Fruit fly (Drosophila melanogaster): ENCODE results near the gene CG31909.

The CG31909 gene

DNA sequence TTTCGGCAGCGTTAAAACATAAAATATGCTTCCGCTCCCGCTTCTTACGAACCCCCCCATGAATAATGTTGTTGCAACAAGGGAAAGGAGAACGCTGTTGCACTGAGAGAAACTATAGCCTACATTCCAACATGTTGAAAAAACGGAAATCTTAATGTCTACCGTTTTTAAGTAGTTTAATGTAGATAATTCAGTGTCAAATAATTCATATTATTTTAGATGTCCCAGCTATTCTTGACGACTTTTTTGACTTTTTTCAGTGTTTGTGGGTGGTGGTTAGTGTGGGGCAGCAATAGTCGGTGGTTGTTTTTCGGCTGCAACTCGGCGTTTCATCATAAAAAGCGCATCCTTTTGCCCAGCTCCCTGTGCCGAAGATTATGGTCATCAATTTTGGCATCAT, 4.7 kb downstream of the CG31909 start (continued):
- TF ChIP-seq CG6765 (GFP tag; optimal IDR thresholded peaks at IDR 0.05) = no peak
- peak; percentile 11 for TF ChIP-seq CG1602 (GFP tag; optimal IDR thresholded peaks at IDR 0.05)
- peak; percentile 62 for TF ChIP-seq gsb-n (tag; optimal IDR thresholded peaks at IDR 0.05)
- TF ChIP-seq Bteb2 (GFP tag; optimal IDR thresholded peaks at IDR 0.05) = no peak
- TF ChIP-seq CG7271 (tag; optimal IDR thresholded peaks at IDR 0.05) = no peak
- peak; percentile 22 for TF ChIP-seq CG18619 (GFP tag; optimal IDR thresholded peaks at IDR 0.05)
- no peak for TF ChIP-seq unc-4 (GFP tag; IDR thresholded peaks at IDR 0.05; ENCODE audit: partially characterized antibody)
- no peak for TF ChIP-seq CG3163 (GFP tag; optimal IDR thresholded peaks at IDR 0.05)
- peak; percentile 7 for TF ChIP-seq her (GFP tag; optimal IDR thresholded peaks at IDR 0.05)
- no peak for TF ChIP-seq Opbp (GFP tag; IDR thresholded peaks at IDR 0.05; ENCODE audit: partially characterized antibody)
- no peak for TF ChIP-seq CG11560 (tag; IDR thresholded peaks at IDR 0.05)
- TF ChIP-seq CG12071 (GFP tag; optimal IDR thresholded peaks at IDR 0.05) = no peak
- no peak for TF ChIP-seq Dip3 (GFP tag; optimal IDR thresholded peaks at IDR 0.05)
- peak; percentile 48 for TF ChIP-seq pum (GFP tag; optimal IDR thresholded peaks at IDR 0.05)
- no peak for TF ChIP-seq Nf-YC (tag; optimal IDR thresholded peaks at IDR 0.05)
- TF ChIP-seq Hey (tag; optimal IDR thresholded peaks at IDR 0.05) = no peak
- no peak for TF ChIP-seq cad (GFP tag; optimal IDR thresholded peaks at IDR 0.05)
- TF ChIP-seq unpg (GFP tag; optimal IDR thresholded peaks at IDR 0.05) = peak; percentile 70
- TF ChIP-seq CG8089 (GFP tag; optimal IDR thresholded peaks at IDR 0.05) = peak; percentile 47
- no peak for TF ChIP-seq zen (tag; optimal IDR thresholded peaks at IDR 0.05)
- TF ChIP-seq Scr (GFP tag; IDR thresholded peaks at IDR 0.05; ENCODE audit: partially characterized antibody) = no peak
- TF ChIP-seq CG12769 (tag; optimal IDR thresholded peaks at IDR 0.05) = peak; percentile 29
- TF ChIP-seq twi (tag; optimal IDR thresholded peaks at IDR 0.05) = peak; percentile 20
- TF ChIP-seq CG11456 (GFP tag; IDR thresholded peaks at IDR 0.05) = no peak
- TF ChIP-seq kay (GFP tag; optimal IDR thresholded peaks at IDR 0.05) = no peak
- TF ChIP-seq Meics (GFP tag; optimal IDR thresholded peaks at IDR 0.05) = no peak
- no peak for TF ChIP-seq ERR (GFP tag; optimal IDR thresholded peaks at IDR 0.05)
- no peak for TF ChIP-seq gcm2 (GFP tag; optimal IDR thresholded peaks at IDR 0.05)
- peak; percentile 14 for TF ChIP-seq lab (GFP tag; optimal IDR thresholded peaks at IDR 0.05)
- no peak for TF ChIP-seq CG4730 (GFP tag; IDR thresholded peaks at IDR 0.05)
- no peak for TF ChIP-seq CG10321 (GFP tag; IDR thresholded peaks at IDR 0.05)
- TF ChIP-seq amos (GFP tag; IDR thresholded peaks at IDR 0.05; ENCODE audit: partially characterized antibody) = no peak
- TF ChIP-seq CG2199 (GFP tag; IDR thresholded peaks at IDR 0.05) = no peak
- TF ChIP-seq Atf-2 (GFP tag; optimal IDR thresholded peaks at IDR 0.05) = no peak
- peak; percentile 62 for TF ChIP-seq Ssrp (tag; optimal IDR thresholded peaks at IDR 0.05)
- no peak for TF ChIP-seq CrebB (tag; optimal IDR thresholded peaks at IDR 0.05)
- TF ChIP-seq CG11093 (GFP tag; IDR thresholded peaks at IDR 0.05) = no peak; the same call in 2 of the 3 replicates
- peak; percentile 35 for TF ChIP-seq org-1 (GFP tag; optimal IDR thresholded peaks at IDR 0.05)
- TF ChIP-seq Mes4 (GFP tag; optimal IDR thresholded peaks at IDR 0.05) = peak; percentile 24
- TF ChIP-seq CG18476 (GFP tag; optimal IDR thresholded peaks at IDR 0.05) = no peak
- TF ChIP-seq CG1529 (GFP tag; optimal IDR thresholded peaks at IDR 0.05) = peak; percentile 54
- no peak for TF ChIP-seq CG18764 (GFP tag; optimal IDR thresholded peaks at IDR 0.05)
- peak in 1 of 2 experiments; percentile 39 for TF ChIP-seq Hr51 (GFP tag; optimal IDR thresholded peaks at IDR 0.05)
- TF ChIP-seq Kr (GFP tag; optimal IDR thresholded peaks at IDR 0.05) = peak; percentile 35
- peak; percentile 55 for TF ChIP-seq CG33557 (GFP tag; optimal IDR thresholded peaks at IDR 0.05)
- peak; percentile 51 for TF ChIP-seq CG16863 (GFP tag; optimal IDR thresholded peaks at IDR 0.05)
- TF ChIP-seq kni (GFP tag; optimal IDR thresholded peaks at IDR 0.05) = no peak
- no peak for TF ChIP-seq lov (optimal IDR thresholded peaks at IDR 0.05)
- no peak for TF ChIP-seq lov (GFP tag; IDR thresholded peaks at IDR 0.05)
- TF ChIP-seq Sry-δ (GFP tag; optimal IDR thresholded peaks at IDR 0.05) = no peak
- 0 out of 2 replicates have a peak, but pooled peaks have one; percentile 20 for TF ChIP-seq CG1024 (GFP tag; IDR thresholded peaks at IDR 0.05)
- TF ChIP-seq CG14050 (GFP tag; IDR thresholded peaks at IDR 0.05) = no peak
